Worm (Caenorhabditis elegans): ENCODE measurements around the gene fbxb-17.

The fbxb-17 gene

ce11 chrII:1695861-1696260, 19.7 kb downstream of the fbxb-17 start, which contains the start of gene F58E1.13:
F58E1.13 (minus strand) TSS chrII:1695872.
- TF ChIP-seq nhr-12 (tag; optimal IDR thresholded peaks at IDR 0.05) (no peak), mdl-1 (tag; optimal IDR thresholded peaks at IDR 0.05) (no peak), mab-5 (tag; optimal IDR thresholded peaks at IDR 0.05) (no peak), sem-4 (tag; optimal IDR thresholded peaks at IDR 0.05) (no peak), ama-1 (optimal IDR thresholded peaks at IDR 0.05) (no peak), sma-3 (GFP tag; optimal IDR thresholded peaks at IDR 0.05) (no peak)

- TF ChIP-seq nhr-77 (tag; optimal IDR thresholded peaks at IDR 0.05) (no peak), zag-1 (tag; optimal IDR thresholded peaks at IDR 0.05) (no peak), egl-27 (tag; optimal IDR thresholded peaks at IDR 0.05) (no peak), lin-11 (tag; optimal IDR thresholded peaks at IDR 0.05) (no peak), skn-1 (tag; optimal IDR thresholded peaks at IDR 0.05) (no peak), crh-2 (tag; optimal IDR thresholded peaks at IDR 0.05) (no peak), Y55F3AM.14 (GFP tag; optimal IDR thresholded peaks at IDR 0.05) (no peak), lsy-2 (tag; optimal IDR thresholded peaks at IDR 0.05) (no peak), nhr-21 (tag; optimal IDR thresholded peaks at IDR 0.05) (no peak), blmp-1 (tag; optimal IDR thresholded peaks at IDR 0.05; ENCODE audit: insufficient read depth) (no peak), unc-62 (GFP tag; optimal IDR thresholded peaks at IDR 0.05) (no peak), ztf-4 (tag; optimal IDR thresholded peaks at IDR 0.05) (no peak), nhr-11 (tag; optimal IDR thresholded peaks at IDR 0.05) (no peak), elt-3 (tag; optimal IDR thresholded peaks at IDR 0.05) (no peak), sma-3 (GFP tag; optimal IDR thresholded peaks at IDR 0.05) (no peak), ZK546.5 (tag; optimal IDR thresholded peaks at IDR 0.05) (no peak), ztf-1 (GFP tag; conservative IDR thresholded peaks at IDR 0.05) (no peak), lin-39 (tag; optimal IDR thresholded peaks at IDR 0.05) (no peak), nhr-237 (tag; optimal IDR thresholded peaks at IDR 0.05) (no peak)
These were observed 27.2 kb downstream of the fbxb-17 start, which contains the start of gene fbxb-47 for ce11 chrII:1703363-1703762. fbxb-47 (minus strand) TSS chrII:1703463.

- no peak for TF ChIP-seq mbf-1 (tag; optimal IDR thresholded peaks at IDR 0.05)
- no peak for TF ChIP-seq nhr-23 (tag; optimal IDR thresholded peaks at IDR 0.05)
- no peak for TF ChIP-seq nhr-11 (tag; optimal IDR thresholded peaks at IDR 0.05)
- no peak for TF ChIP-seq snpc-4 (tag; optimal IDR thresholded peaks at IDR 0.05)
- no peak for TF ChIP-seq ztf-1 (GFP tag; conservative IDR thresholded peaks at IDR 0.05)
- no peak for TF ChIP-seq dmd-4 (tag; optimal IDR thresholded peaks at IDR 0.05)
- TF ChIP-seq C34F6.9 (tag; optimal IDR thresholded peaks at IDR 0.05), result no peak
- no peak for TF ChIP-seq nhr-12 (tag; optimal IDR thresholded peaks at IDR 0.05)
- no peak for TF ChIP-seq sem-4 (tag; optimal IDR thresholded peaks at IDR 0.05)
- no peak for TF ChIP-seq mab-5 (tag; optimal IDR thresholded peaks at IDR 0.05)
- TF ChIP-seq crh-2 (tag; optimal IDR thresholded peaks at IDR 0.05), result no peak
- TF ChIP-seq elt-3 (tag; optimal IDR thresholded peaks at IDR 0.05), result no peak
- no peak for TF ChIP-seq nhr-129 (tag; optimal IDR thresholded peaks at IDR 0.05)
- no peak for TF ChIP-seq ama-1 (optimal IDR thresholded peaks at IDR 0.05)
- no peak for TF ChIP-seq peb-1 (tag; optimal IDR thresholded peaks at IDR 0.05)
- TF ChIP-seq elt-1 (tag; optimal IDR thresholded peaks at IDR 0.05), result no peak
- TF ChIP-seq fos-1 (tag; optimal IDR thresholded peaks at IDR 0.05), result no peak
- TF ChIP-seq ztf-11 (tag; optimal IDR thresholded peaks at IDR 0.05), result no peak
- no peak for TF ChIP-seq blmp-1 (tag; optimal IDR thresholded peaks at IDR 0.05; ENCODE audit: insufficient read depth)
These were observed 30.2 kb downstream of the fbxb-17 start, which contains the start of gene sdz-18 for ce11 chrII:1706385-1706784. sdz-18 (minus strand) TSS chrII:1706485.

ce11 chrII:1709959-1710358, 33.8 kb downstream of the fbxb-17 start, which contains the start of gene fbxa-184:
fbxa-184 (plus strand) TSS chrII:1710259.
- TF ChIP-seq nhr-25 (tag; optimal IDR thresholded peaks at IDR 0.05) (no peak), mdl-1 (tag; optimal IDR thresholded peaks at IDR 0.05) (no peak), aly-2 (tag; optimal IDR thresholded peaks at IDR 0.05) (no peak), nhr-129 (tag; optimal IDR thresholded peaks at IDR 0.05) (no peak), R02D3.7 (tag; optimal IDR thresholded peaks at IDR 0.05) (no peak), crh-2 (tag; optimal IDR thresholded peaks at IDR 0.05) (no peak)

- TF ChIP-seq dmd-4 (tag; optimal IDR thresholded peaks at IDR 0.05), result no peak
- TF ChIP-seq ztf-11 (tag; optimal IDR thresholded peaks at IDR 0.05), result no peak
- TF ChIP-seq ama-1 (optimal IDR thresholded peaks at IDR 0.05), result no peak
- TF ChIP-seq lsy-2 (tag; optimal IDR thresholded peaks at IDR 0.05), result no peak
- no peak for TF ChIP-seq nhr-25 (tag; optimal IDR thresholded peaks at IDR 0.05)
- TF ChIP-seq unc-62 (GFP tag; optimal IDR thresholded peaks at IDR 0.05), result no peak
- TF ChIP-seq nhr-6 (tag; optimal IDR thresholded peaks at IDR 0.05), result no peak
These were observed 36.8 kb downstream of the fbxb-17 start, which contains the start of gene btb-7 for ce11 chrII:1712938-1713337. btb-7 (plus strand) TSS chrII:1713238.

Data from whole organism, L2 larva.